Worm (Caenorhabditis elegans) whole organism, L2 larva: ENCODE results near the gene C04F5.2.

ENCODE experiments used
- C34F6.9 ChIP-seq: fragments of 150-350 bp; optimal IDR thresholded peaks from 2 replicates; lab custom pipeline; 2014; ENCODE audit warnings: missing biosample characterization, missing genetic modification characterization
- F13H6.1 ChIP-seq: sonication (generic microtip); optimal IDR thresholded peaks from 2 replicates; lab custom pipeline; 2016; ENCODE audit warnings: missing genetic modification characterization, missing compliant biosample characterization
- alr-1 ChIP-seq: fragments of 150-350 bp; optimal IDR thresholded peaks from 2 replicates; lab custom pipeline; 2014; ENCODE audit warnings: missing biosample characterization, missing genetic modification characterization
- aly-2 ChIP-seq: fragments of 150-350 bp; optimal IDR thresholded peaks from 2 replicates; lab custom pipeline; 2014; ENCODE audit warnings: missing biosample characterization, missing genetic modification characterization
- crh-2 ChIP-seq: sonication (generic microtip); optimal IDR thresholded peaks from 2 replicates; lab custom pipeline; 2017; ENCODE audit warnings: missing biosample characterization, missing genetic modification characterization
- elt-3 ChIP-seq: sonication (generic microtip); optimal IDR thresholded peaks from 2 replicates; lab custom pipeline; 2017; ENCODE audit warnings: missing biosample characterization, missing genetic modification characterization
- fos-1 ChIP-seq: fragments of 150-350 bp; optimal IDR thresholded peaks from 2 replicates; lab custom pipeline; 2014; ENCODE audit warnings: missing biosample characterization, missing genetic modification characterization
- nhr-10 ChIP-seq: sonication (generic microtip); optimal IDR thresholded peaks from 2 replicates; lab custom pipeline; 2017; ENCODE audit warnings: missing biosample characterization, missing genetic modification characterization
- nhr-6 ChIP-seq: fragments of 150-350 bp; optimal IDR thresholded peaks from 2 replicates; lab custom pipeline; 2014; ENCODE audit warnings: missing biosample characterization, missing genetic modification characterization
- peb-1 ChIP-seq: fragments of 150-350 bp; optimal IDR thresholded peaks from 2 replicates; lab custom pipeline; 2014; ENCODE audit warnings: missing biosample characterization, missing genetic modification characterization
- unc-39 ChIP-seq: fragments of 150-350 bp; optimal IDR thresholded peaks from 2 replicates; lab custom pipeline; 2014; ENCODE audit warnings: missing biosample characterization, missing genetic modification characterization
- unc-55 ChIP-seq: fragments of 150-350 bp; sonication (generic microtip); optimal IDR thresholded peaks from 3 replicates; lab custom pipeline; 2014; ENCODE audit warnings: missing biosample characterization, missing genetic modification reagents, missing genetic modification characterization

DNA sequence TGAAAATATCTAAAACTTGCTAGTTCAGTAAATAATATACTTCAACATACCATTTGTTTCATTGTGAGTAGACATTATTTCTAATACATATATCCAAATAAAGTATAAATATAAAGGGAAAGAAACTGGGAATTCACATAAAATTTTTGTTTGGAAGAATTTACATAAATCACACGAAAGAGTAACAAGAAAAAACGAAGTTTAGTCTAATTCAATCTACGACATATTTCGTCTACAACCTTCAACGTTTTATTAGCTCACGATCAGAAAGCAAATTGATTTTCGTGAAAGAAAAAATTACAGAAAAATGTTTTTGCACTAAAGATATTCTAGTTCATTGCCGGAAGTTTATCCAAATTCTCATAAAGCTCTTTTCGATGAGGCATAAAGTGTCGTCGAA lies at the start of gene C04F5.2:
- TF ChIP-seq peb-1 (tag; lab: Kevin White, UChicago) (no peak), crh-2 (tag; lab: Kevin White, UChicago) (no peak), alr-1 (tag; lab: Kevin White, UChicago) (no peak), nhr-6 (tag; lab: Kevin White, UChicago) (no peak), fos-1 (tag; lab: Kevin White, UChicago) (no peak), F13H6.1 (no peak), elt-3 (tag; lab: Kevin White, UChicago) (no peak), C34F6.9 (tag; lab: Kevin White, UChicago) (no peak), nhr-10 (tag; lab: Kevin White, UChicago) (no peak), aly-2 (tag; lab: Kevin White, UChicago) (no peak), unc-55 (GFP tag; lab: Kevin White, UChicago) (no peak), unc-39 (tag; lab: Kevin White, UChicago) (no peak)
